Fruit fly (Drosophila melanogaster): ENCODE measurements around the gene CG46468.

- TF ChIP-seq CG12659 (GFP tag; optimal IDR thresholded peaks at IDR 0.05) (no peak), CG12219 (GFP tag; optimal IDR thresholded peaks at IDR 0.05) (no peak), Dll (GFP tag; IDR thresholded peaks at IDR 0.05; ENCODE audit: partially characterized antibody) (no peak), psq (GFP tag; optimal IDR thresholded peaks at IDR 0.05) (no peak), Lpt (GFP tag; optimal IDR thresholded peaks at IDR 0.05) (no peak), run (tag; optimal IDR thresholded peaks at IDR 0.05) (no peak), Blimp-1 (GFP tag; optimal IDR thresholded peaks at IDR 0.05) (no peak), CG15269 (tag; optimal IDR thresholded peaks at IDR 0.05) (no peak), jigr1 (GFP tag; IDR thresholded peaks at IDR 0.05) (no peak)
Observed at dm6 chr2L:9524915-9525314, 40.3 kb downstream of the CG46468 start.
